Fruit fly (Drosophila melanogaster): ENCODE results near the gene Ald2.

DNA sequence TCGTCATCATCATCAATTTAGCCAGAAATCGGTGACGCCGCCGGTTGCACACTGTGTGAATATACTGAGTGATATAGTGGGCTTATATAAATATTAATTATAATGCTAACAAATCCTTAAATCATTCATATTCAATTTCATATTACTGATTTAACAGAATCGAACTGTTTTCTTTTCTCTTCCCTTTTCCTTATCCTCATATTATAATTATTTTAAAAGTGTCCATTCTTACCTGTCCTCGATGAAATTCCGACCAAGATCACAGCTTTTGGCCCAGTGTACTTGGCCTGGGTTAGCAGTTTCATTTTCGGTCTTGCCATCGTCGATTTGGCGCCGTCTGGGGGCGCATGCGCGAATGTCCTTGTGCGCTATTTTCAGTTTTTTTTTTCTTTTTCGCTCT, 19.1 kb downstream of the Ald2 start:
- TF ChIP-seq CG11294 (GFP tag; IDR thresholded peaks at IDR 0.05) (no peak), acj6 (GFP tag; optimal IDR thresholded peaks at IDR 0.05) (peak; percentile 3), CG6808 (GFP tag; optimal IDR thresholded peaks at IDR 0.05) (no peak), Eip78C (GFP tag) (peak; percentile 79), Lpt (GFP tag; optimal IDR thresholded peaks at IDR 0.05) (no peak), OdsH (GFP tag; optimal IDR thresholded peaks at IDR 0.05) (no peak), Smox (GFP tag; optimal IDR thresholded peaks at IDR 0.05) (no peak), eg (GFP tag; IDR thresholded peaks at IDR 0.05) (peak; percentile 25; the same call in 1 of the 3 replicates)
